Worm (Caenorhabditis elegans): ENCODE results near the gene fipr-1.
A peak's percentile ranks its signal among the peaks of the same experiment; 100 is the strongest.

fipr-1 gene

DNA sequence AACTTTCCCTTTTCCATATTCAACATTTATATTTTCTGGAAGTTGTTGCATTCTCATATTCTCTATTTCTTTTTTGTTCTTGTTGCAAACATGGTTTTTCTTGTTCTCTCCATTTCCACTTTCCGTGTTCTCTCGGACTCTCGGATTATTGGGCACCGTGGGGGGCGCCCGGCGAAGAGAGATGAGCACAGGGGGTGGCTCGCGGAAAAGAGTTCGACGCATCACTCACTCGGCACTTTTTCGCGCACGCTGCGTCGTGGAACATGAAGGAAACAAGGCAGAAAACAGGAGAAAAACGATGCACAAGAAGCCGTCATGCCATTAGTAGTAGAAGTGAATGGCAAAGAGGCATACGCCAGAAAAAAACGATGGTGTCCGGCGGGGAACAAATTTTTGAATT is 34.9 kb downstream of the fipr-1 start:
- no peak for TF ChIP-seq lsy-27 (tag; optimal IDR thresholded peaks at IDR 0.05; ENCODE audit: borderline replicate concordance, insufficient read depth)
- no peak for TF ChIP-seq cebp-1 (GFP tag; IDR thresholded peaks at IDR 0.05)
- TF ChIP-seq cebp-1 (tag; optimal IDR thresholded peaks at IDR 0.05): no peak
- no peak for TF ChIP-seq B0261.1 (tag; optimal IDR thresholded peaks at IDR 0.05)
- TF ChIP-seq akir-1 (GFP tag; optimal IDR thresholded peaks at IDR 0.05): no peak
- no peak for TF ChIP-seq hmg-1.2 (GFP tag; IDR thresholded peaks at IDR 0.05)
- no peak for TF ChIP-seq sea-2 (GFP tag; IDR thresholded peaks at IDR 0.05)
- no peak for TF ChIP-seq Y56A3A.18 (GFP tag; IDR thresholded peaks at IDR 0.05)
- no peak for TF ChIP-seq F37B4.10 (GFP tag; IDR thresholded peaks at IDR 0.05)
- TF ChIP-seq mes-4 (tag; optimal IDR thresholded peaks at IDR 0.05): no peak
- no peak for TF ChIP-seq F57C9.4 (tag; optimal IDR thresholded peaks at IDR 0.05)
- TF ChIP-seq F55B11.4 (tag; optimal IDR thresholded peaks at IDR 0.05; ENCODE audit: borderline replicate concordance, insufficient read depth): no peak
- no peak for TF ChIP-seq lin-54 (GFP tag; optimal IDR thresholded peaks at IDR 0.05)
- TF ChIP-seq B0336.3 (GFP tag; IDR thresholded peaks at IDR 0.05): no peak

DNA sequence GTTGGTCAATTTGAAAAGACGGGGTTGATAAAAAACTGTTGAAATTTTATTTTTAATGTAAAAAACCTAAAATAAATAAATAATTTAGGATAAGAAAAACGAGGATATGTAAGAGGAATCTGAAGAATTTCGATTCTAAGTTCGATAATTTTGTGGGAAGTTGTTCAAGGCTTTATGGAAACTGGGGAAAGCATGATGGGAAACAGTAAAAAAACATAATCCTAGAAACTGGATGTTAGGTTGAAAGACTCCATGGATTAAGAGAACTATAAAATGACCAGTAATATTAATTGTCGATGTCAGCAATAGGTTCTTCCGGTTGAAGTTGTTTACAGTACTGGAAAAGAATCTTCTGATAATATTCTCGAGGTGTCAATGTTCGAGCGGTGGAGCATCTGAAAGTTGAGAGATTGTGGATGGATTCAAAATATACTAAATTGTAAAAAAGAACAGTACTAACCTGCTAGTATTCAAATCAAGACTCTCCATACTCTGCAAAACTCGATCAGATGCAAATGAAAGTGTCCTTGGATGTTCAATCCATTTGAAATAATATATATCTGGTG is 41.2 kb downstream of the fipr-1 start:
- peak; percentile 8 for TF ChIP-seq F49E8.2 (tag; optimal IDR thresholded peaks at IDR 0.05; ENCODE audit: insufficient read depth)
- TF ChIP-seq ekl-4 (GFP tag; IDR thresholded peaks at IDR 0.05): peak; percentile 77; the same call in 1 of the 2 replicates
- TF ChIP-seq nhr-27 (tag; optimal IDR thresholded peaks at IDR 0.05): no peak
- TF ChIP-seq snpc-1.3 (tag; optimal IDR thresholded peaks at IDR 0.05; ENCODE audit: insufficient read depth): peak; percentile 9
- TF ChIP-seq attf-6 (GFP tag; IDR thresholded peaks at IDR 0.05): no peak
- TF ChIP-seq Y56A3A.18 (GFP tag; IDR thresholded peaks at IDR 0.05): 0 out of 2 replicates have a peak, but pooled peaks have one; percentile 15
- peak; percentile 37 for TF ChIP-seq snpc-3.4 (tag; optimal IDR thresholded peaks at IDR 0.05)
- peak; percentile 16; the same call in 1 of the 2 replicates for TF ChIP-seq B0336.3 (GFP tag; IDR thresholded peaks at IDR 0.05)
- TF ChIP-seq lsy-27 (tag; optimal IDR thresholded peaks at IDR 0.05; ENCODE audit: borderline replicate concordance, insufficient read depth): no peak
- TF ChIP-seq zim-3 (tag; optimal IDR thresholded peaks at IDR 0.05): peak; percentile 12
- TF ChIP-seq F55B11.4 (tag; optimal IDR thresholded peaks at IDR 0.05; ENCODE audit: borderline replicate concordance, insufficient read depth): no peak
- TF ChIP-seq ztf-18 (tag; optimal IDR thresholded peaks at IDR 0.05): peak; percentile 4
- TF ChIP-seq T26A5.8 (tag; optimal IDR thresholded peaks at IDR 0.05): no peak
- peak; percentile 20 for TF ChIP-seq F52B5.7 (tag; optimal IDR thresholded peaks at IDR 0.05)
- no peak for TF ChIP-seq ceh-91 (GFP tag; IDR thresholded peaks at IDR 0.05)
- TF ChIP-seq akir-1 (GFP tag; optimal IDR thresholded peaks at IDR 0.05): no peak
- no peak for TF ChIP-seq rec-8 (tag; optimal IDR thresholded peaks at IDR 0.05)
- no peak for TF ChIP-seq athp-1 (tag; optimal IDR thresholded peaks at IDR 0.05)
- no peak for TF ChIP-seq lin-26 (GFP tag; IDR thresholded peaks at IDR 0.05)
- no peak for TF ChIP-seq ztf-25 (GFP tag; IDR thresholded peaks at IDR 0.05)
- no peak for TF ChIP-seq hmg-20 (GFP tag; IDR thresholded peaks at IDR 0.05)
- TF ChIP-seq pbrm-1 (GFP tag; IDR thresholded peaks at IDR 0.05): 0 out of 2 replicates have a peak, but pooled peaks have one; percentile 19
- TF ChIP-seq madf-6 (GFP tag; IDR thresholded peaks at IDR 0.05): peak; percentile 56
- TF ChIP-seq let-607 (tag; optimal IDR thresholded peaks at IDR 0.05): no peak
- peak; percentile 42 for TF ChIP-seq F10E7.11 (tag; optimal IDR thresholded peaks at IDR 0.05)
- no peak for TF ChIP-seq F23B12.7 (tag; optimal IDR thresholded peaks at IDR 0.05; ENCODE audit: insufficient read depth)
- TF ChIP-seq bed-1 (GFP tag; IDR thresholded peaks at IDR 0.05): no peak
- TF ChIP-seq cebp-1 (GFP tag; IDR thresholded peaks at IDR 0.05): no peak
- TF ChIP-seq cebp-1 (tag; optimal IDR thresholded peaks at IDR 0.05): peak; percentile 21
- no peak for TF ChIP-seq lin-40 (tag; optimal IDR thresholded peaks at IDR 0.05)
- no peak for TF ChIP-seq efl-1 (GFP tag; optimal IDR thresholded peaks at IDR 0.05)
- TF ChIP-seq attf-3 (GFP tag; conservative IDR thresholded peaks at IDR 0.05): 0 out of 2 replicates have a peak, but pooled peaks have one; percentile 17
- TF ChIP-seq snpc-4 (GFP tag; optimal IDR thresholded peaks at IDR 0.05): no peak
- peak in 1 of 4 experiments; percentile 24 for TF ChIP-seq snpc-4 (tag; optimal IDR thresholded peaks at IDR 0.05)
- no peak for TF ChIP-seq tbx-9 (tag; optimal IDR thresholded peaks at IDR 0.05; ENCODE audit: borderline replicate concordance)
- peak; percentile 25 for TF ChIP-seq repo-1 (tag; optimal IDR thresholded peaks at IDR 0.05)
- TF ChIP-seq ZK185.1 (tag; optimal IDR thresholded peaks at IDR 0.05; ENCODE audit: poor library complexity, severe bottlenecking): peak; percentile 16

Data from whole organism, young adult.